Worm (Caenorhabditis elegans): ENCODE results near the gene twk-32.

twk-32 gene

ce11 chrV:13775529-13775928 is 20.9 kb upstream of the twk-32 start, which contains the start of gene F53C11.1:
Gene F53C11.1 (plus strand): TSS chrV:13775796.
- TF ChIP-seq ceh-22 (tag; optimal IDR thresholded peaks at IDR 0.05) (no peak), elt-4 (tag; optimal IDR thresholded peaks at IDR 0.05) (no peak), T23F11.4 (GFP tag; optimal IDR thresholded peaks at IDR 0.05) (no peak), ceh-14 (tag; optimal IDR thresholded peaks at IDR 0.05) (no peak), ceh-31 (tag; optimal IDR thresholded peaks at IDR 0.05) (no peak), fax-1 (tag; optimal IDR thresholded peaks at IDR 0.05) (no peak), tbx-2 (tag; optimal IDR thresholded peaks at IDR 0.05) (no peak), unc-55 (GFP tag; optimal IDR thresholded peaks at IDR 0.05) (no peak), ceh-34 (tag; optimal IDR thresholded peaks at IDR 0.05) (no peak), ceh-18 (tag; optimal IDR thresholded peaks at IDR 0.05) (no peak), odd-2 (tag; optimal IDR thresholded peaks at IDR 0.05) (no peak), sox-2 (GFP tag; IDR thresholded peaks at IDR 0.05) (no peak), gmeb-2 (tag; optimal IDR thresholded peaks at IDR 0.05) (no peak), K02D7.2 (tag; optimal IDR thresholded peaks at IDR 0.05) (no peak), unc-86 (tag; optimal IDR thresholded peaks at IDR 0.05) (no peak), hlh-8 (tag; optimal IDR thresholded peaks at IDR 0.05) (no peak), lim-6 (tag; optimal IDR thresholded peaks at IDR 0.05) (no peak), npax-4 (tag; optimal IDR thresholded peaks at IDR 0.05) (no peak), pros-1 (tag; optimal IDR thresholded peaks at IDR 0.05) (no peak), pha-2 (tag; optimal IDR thresholded peaks at IDR 0.05) (no peak)

ce11 chrV:13777857-13778256 is 18.6 kb upstream of the twk-32 start, which contains the start of gene F53C11.9:
Gene F53C11.9 (plus strand): TSS chrV:13778015.
- TF ChIP-seq unc-55 (GFP tag; optimal IDR thresholded peaks at IDR 0.05) (peak; percentile 17), fkh-6 (tag; optimal IDR thresholded peaks at IDR 0.05) (no peak), unc-3 (GFP tag; conservative IDR thresholded peaks at IDR 0.05) (no peak), unc-3 (tag; optimal IDR thresholded peaks at IDR 0.05) (no peak), fkh-10 (GFP tag; optimal IDR thresholded peaks at IDR 0.05) (no peak)

- TF ChIP-seq ceh-31 (tag; optimal IDR thresholded peaks at IDR 0.05) (no peak), sox-4 (tag; optimal IDR thresholded peaks at IDR 0.05) (no peak), unc-86 (tag; optimal IDR thresholded peaks at IDR 0.05) (no peak), fax-1 (tag; optimal IDR thresholded peaks at IDR 0.05) (no peak), pha-2 (tag; optimal IDR thresholded peaks at IDR 0.05) (no peak), C38D4.7 (GFP tag; optimal IDR thresholded peaks at IDR 0.05) (no peak), pros-1 (tag; optimal IDR thresholded peaks at IDR 0.05) (no peak), pag-3 (tag; optimal IDR thresholded peaks at IDR 0.05; ENCODE audit: borderline replicate concordance) (no peak), hlh-15 (tag; optimal IDR thresholded peaks at IDR 0.05) (no peak), zip-5 (tag; optimal IDR thresholded peaks at IDR 0.05) (no peak), hlh-30 (tag; optimal IDR thresholded peaks at IDR 0.05; ENCODE audit: insufficient read depth) (no peak), nhr-11 (tag; optimal IDR thresholded peaks at IDR 0.05) (no peak), nhr-232 (tag; optimal IDR thresholded peaks at IDR 0.05) (no peak), ttx-3 (tag; optimal IDR thresholded peaks at IDR 0.05) (no peak), unc-3 (GFP tag; conservative IDR thresholded peaks at IDR 0.05) (no peak), unc-3 (tag; optimal IDR thresholded peaks at IDR 0.05) (no peak), npax-4 (tag; optimal IDR thresholded peaks at IDR 0.05) (no peak), ahr-1 (tag; optimal IDR thresholded peaks at IDR 0.05) (no peak), sox-2 (GFP tag; IDR thresholded peaks at IDR 0.05) (no peak), K09A11.1 (tag; optimal IDR thresholded peaks at IDR 0.05; ENCODE audit: insufficient read depth) (no peak), mec-3 (tag; optimal IDR thresholded peaks at IDR 0.05; ENCODE audit: borderline replicate concordance) (no peak)
Observed at ce11 chrV:13780902-13781301, 15.5 kb upstream of the twk-32 start.

ce11 chrV:13782190-13782589 is 14.3 kb upstream of the twk-32 start, which contains the start of gene decr-1.1:
Gene decr-1.1 (plus strand): TSS chrV:13782399.
- no peak for TF ChIP-seq odd-2 (tag; optimal IDR thresholded peaks at IDR 0.05)
- TF ChIP-seq ceh-48 (tag; optimal IDR thresholded peaks at IDR 0.05), result peak; percentile 3

All from whole organism, late embryonic.